Worm (Caenorhabditis elegans): ENCODE measurements around the gene F28C1.1.

ce11 chrV:12477139-12477538 lies 26.5 kb downstream of the F28C1.1 start:
- TF ChIP-seq cog-1 (tag; optimal IDR thresholded peaks at IDR 0.05) (no peak), ztf-29 (GFP tag; IDR thresholded peaks at IDR 0.05) (no peak)

All from whole organism, midembryonic.